Worm (Caenorhabditis elegans) whole organism, late embryonic: Measurements from ENCODE around the gene C27B7.9.

Experiments
- C08G9.2 ChIP-seq: sonication (generic microtip); optimal IDR thresholded peaks from 2 replicates; lab custom pipeline; 2016; ENCODE audit warnings: mild to moderate bottlenecking, missing genetic modification characterization, moderate library complexity, missing compliant biosample characterization
- ama-1 ChIP-seq: fragments of 150-350 bp; optimal IDR thresholded peaks from 2 replicates; lab custom pipeline; 2014
- ceh-31 ChIP-seq: sonication (generic microtip); optimal IDR thresholded peaks from 2 replicates; lab custom pipeline; 2016; ENCODE audit warnings: missing genetic modification characterization, missing compliant biosample characterization
- ceh-48 ChIP-seq: sonication (generic microtip); optimal IDR thresholded peaks from 2 replicates; lab custom pipeline; 2016; ENCODE audit warnings: missing genetic modification characterization, inconsistent platforms, missing compliant biosample characterization
- elt-2 ChIP-seq: sonication (generic microtip); optimal IDR thresholded peaks from 2 replicates; lab custom pipeline; 2016; ENCODE audit warnings: missing genetic modification reagents, missing genetic modification characterization, missing compliant biosample characterization
- nfya-1 ChIP-seq: sonication (generic microtip); optimal IDR thresholded peaks from 2 replicates; lab custom pipeline; 2017; ENCODE audit warnings: missing genetic modification characterization, mild to moderate bottlenecking, missing compliant biosample characterization, antibody characterized with exemption, moderate library complexity
- pha-2 ChIP-seq: sonication (generic microtip); optimal IDR thresholded peaks from 2 replicates; lab custom pipeline; 2017; ENCODE audit warnings: mild to moderate bottlenecking, missing genetic modification characterization, missing compliant biosample characterization

DNA sequence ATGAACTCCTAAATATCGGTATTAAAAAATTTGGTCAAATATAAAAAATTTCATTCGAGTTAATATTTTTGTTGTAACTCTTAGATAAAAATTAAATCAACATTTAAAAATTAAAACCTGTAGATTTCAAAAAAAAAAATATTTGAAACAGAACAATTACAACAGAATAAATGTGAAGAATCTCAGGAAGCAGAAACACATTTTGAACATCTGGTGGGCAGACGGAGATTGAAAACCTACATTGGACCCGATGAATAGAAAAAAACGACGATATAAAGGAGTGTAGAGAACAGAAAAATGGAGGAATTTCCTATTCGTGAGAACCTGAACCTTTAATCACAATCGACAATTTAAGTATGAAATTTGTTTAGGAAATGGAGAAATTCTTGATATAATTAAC is 8.2 kb upstream of the C27B7.9 start:
- no peak for TF ChIP-seq ceh-48 (tag; lab: Kevin White, UChicago)
- TF ChIP-seq pha-2 (tag; lab: Kevin White, UChicago): no peak
- no peak for TF ChIP-seq ceh-31 (tag; lab: Kevin White, UChicago)
- TF ChIP-seq nfya-1 (tag; lab: Kevin White, UChicago): no peak
- no peak for TF ChIP-seq elt-2
- no peak for TF ChIP-seq ama-1 (lab: Kevin White, UChicago)
- TF ChIP-seq C08G9.2 (tag; lab: Kevin White, UChicago): no peak
